Worm (Caenorhabditis elegans): ENCODE measurements around the gene Y53F4B.27.

The Y53F4B.27 gene

ce11 chrII:15119537-15120360 lies 25.9 kb upstream of the Y53F4B.27 start, which contains the start of gene arp-1 (continued):
- no peak for TF ChIP-seq nhr-23 (tag; optimal IDR thresholded peaks at IDR 0.05)
- TF ChIP-seq elt-3 (tag; optimal IDR thresholded peaks at IDR 0.05), result no peak
- TF ChIP-seq crh-2 (tag; optimal IDR thresholded peaks at IDR 0.05), result no peak
- TF ChIP-seq ztf-1 (GFP tag; conservative IDR thresholded peaks at IDR 0.05), result no peak
- TF ChIP-seq nhr-25 (tag; optimal IDR thresholded peaks at IDR 0.05), result peak; percentile 32
- TF ChIP-seq lin-39 (tag; optimal IDR thresholded peaks at IDR 0.05), result no peak
- TF ChIP-seq egl-27 (tag; optimal IDR thresholded peaks at IDR 0.05), result no peak
- peak; percentile 48 for TF ChIP-seq zag-1 (tag; optimal IDR thresholded peaks at IDR 0.05)
- TF ChIP-seq aly-2 (tag; optimal IDR thresholded peaks at IDR 0.05), result no peak
- peak; percentile 0 for TF ChIP-seq lin-13 (GFP tag; optimal IDR thresholded peaks at IDR 0.05)
- peak; percentile 15 for TF ChIP-seq sma-9 (GFP tag; optimal IDR thresholded peaks at IDR 0.05)
- no peak for TF ChIP-seq sma-9 (tag; optimal IDR thresholded peaks at IDR 0.05)
- TF ChIP-seq F13H6.1 (tag; optimal IDR thresholded peaks at IDR 0.05), result peak; percentile 43
- TF ChIP-seq Y55F3AM.14 (GFP tag; optimal IDR thresholded peaks at IDR 0.05), result no peak
- no peak for TF ChIP-seq skn-1 (tag; optimal IDR thresholded peaks at IDR 0.05)
- TF ChIP-seq ceh-82 (tag; optimal IDR thresholded peaks at IDR 0.05), result no peak
- TF ChIP-seq mdl-1 (tag; optimal IDR thresholded peaks at IDR 0.05), result no peak
- no peak for TF ChIP-seq nhr-12 (tag; optimal IDR thresholded peaks at IDR 0.05)
- no peak for TF ChIP-seq ztf-11 (tag; optimal IDR thresholded peaks at IDR 0.05)
- peak; percentile 66 for TF ChIP-seq nhr-129 (tag; optimal IDR thresholded peaks at IDR 0.05)
- no peak for TF ChIP-seq peb-1 (tag; optimal IDR thresholded peaks at IDR 0.05)
- TF ChIP-seq fos-1 (tag; optimal IDR thresholded peaks at IDR 0.05), result peak; percentile 58

- TF ChIP-seq ceh-82 (tag; optimal IDR thresholded peaks at IDR 0.05) (no peak), Y55F3AM.14 (GFP tag; optimal IDR thresholded peaks at IDR 0.05) (no peak), unc-62 (GFP tag; optimal IDR thresholded peaks at IDR 0.05) (no peak), ZK546.5 (tag; optimal IDR thresholded peaks at IDR 0.05) (no peak)
These were observed 21.5 kb upstream of the Y53F4B.27 start, which contains the start of gene Y53F4B.23 for ce11 chrII:15124193-15124592. Gene Y53F4B.23, plus strand, starts transcription at chrII:15124504.

ce11 chrII:15130512-15130911 lies 15.2 kb upstream of the Y53F4B.27 start, which contains the start of gene Y53F4B.62:
Gene Y53F4B.62, minus strand, starts transcription at chrII:15130612.
- no peak for TF ChIP-seq unc-55 (GFP tag; optimal IDR thresholded peaks at IDR 0.05)
- no peak for TF ChIP-seq egl-27 (tag; optimal IDR thresholded peaks at IDR 0.05)
- TF ChIP-seq nhr-10 (tag; optimal IDR thresholded peaks at IDR 0.05), result no peak
- no peak for TF ChIP-seq ceh-16 (tag; optimal IDR thresholded peaks at IDR 0.05)
- no peak for TF ChIP-seq R02D3.7 (tag; optimal IDR thresholded peaks at IDR 0.05)
- no peak for TF ChIP-seq unc-62 (GFP tag; optimal IDR thresholded peaks at IDR 0.05)
- no peak for TF ChIP-seq C34F6.9 (tag; optimal IDR thresholded peaks at IDR 0.05)
- no peak for TF ChIP-seq sma-3 (GFP tag; optimal IDR thresholded peaks at IDR 0.05)
- TF ChIP-seq zag-1 (tag; optimal IDR thresholded peaks at IDR 0.05), result no peak
- no peak for TF ChIP-seq aly-2 (tag; optimal IDR thresholded peaks at IDR 0.05)
- TF ChIP-seq peb-1 (tag; optimal IDR thresholded peaks at IDR 0.05), result no peak
- TF ChIP-seq ztf-4 (tag; optimal IDR thresholded peaks at IDR 0.05), result no peak
- no peak for TF ChIP-seq nhr-6 (tag; optimal IDR thresholded peaks at IDR 0.05)
- TF ChIP-seq lsy-2 (tag; optimal IDR thresholded peaks at IDR 0.05), result no peak
- no peak for TF ChIP-seq nhr-129 (tag; optimal IDR thresholded peaks at IDR 0.05)

- TF ChIP-seq mbf-1 (tag; optimal IDR thresholded peaks at IDR 0.05) (no peak), lsy-2 (tag; optimal IDR thresholded peaks at IDR 0.05) (no peak), sma-9 (GFP tag; optimal IDR thresholded peaks at IDR 0.05) (no peak), sma-9 (tag; optimal IDR thresholded peaks at IDR 0.05) (no peak), nhr-23 (tag; optimal IDR thresholded peaks at IDR 0.05) (no peak), nhr-6 (tag; optimal IDR thresholded peaks at IDR 0.05) (no peak), elt-3 (tag; optimal IDR thresholded peaks at IDR 0.05) (no peak), ztf-11 (tag; optimal IDR thresholded peaks at IDR 0.05) (no peak), mab-5 (tag; optimal IDR thresholded peaks at IDR 0.05) (no peak), peb-1 (tag; optimal IDR thresholded peaks at IDR 0.05) (no peak), Y55F3AM.14 (GFP tag; optimal IDR thresholded peaks at IDR 0.05) (no peak), blmp-1 (tag; optimal IDR thresholded peaks at IDR 0.05; ENCODE audit: insufficient read depth) (no peak), nhr-10 (tag; optimal IDR thresholded peaks at IDR 0.05) (no peak), aly-2 (tag; optimal IDR thresholded peaks at IDR 0.05) (no peak), ceh-16 (tag; optimal IDR thresholded peaks at IDR 0.05) (no peak), unc-55 (GFP tag; optimal IDR thresholded peaks at IDR 0.05) (no peak)
These were observed 11.4 kb upstream of the Y53F4B.27 start, which contains the start of gene Y53F4B.24 for ce11 chrII:15134332-15134731. Gene Y53F4B.24, minus strand, starts transcription at chrII:15134432.

Measured in whole organism, L2 larva.